Worm (Caenorhabditis elegans) whole organism, L1 larva: ENCODE results near the gene spp-4.
A peak's percentile ranks its signal among the peaks of the same experiment; 100 is the strongest.

Experiments
- F16B12.6 ChIP-seq: fragments of 150-350 bp; optimal IDR thresholded peaks from 2 replicates; lab custom pipeline; 2014; ENCODE audit warnings: missing biosample characterization, missing genetic modification characterization
- Y116A8C.19 ChIP-seq: sonication (generic microtip); optimal IDR thresholded peaks from 2 replicates; lab custom pipeline; 2016; ENCODE audit warnings: missing compliant biosample characterization, missing genetic modification characterization, borderline replicate concordance
- aha-1 ChIP-seq: fragments of 150-350 bp; optimal IDR thresholded peaks from 2 replicates; lab custom pipeline; 2014; ENCODE audit warnings: missing biosample characterization, missing genetic modification characterization
- alr-1 ChIP-seq: fragments of 200-800 bp; sonication (Bioruptor generic); optimal IDR thresholded peaks from 2 replicates; lab custom pipeline; 2018; ENCODE audit warnings: borderline replicate concordance, mild to moderate bottlenecking, missing genetic modification characterization, missing compliant biosample characterization
- blmp-1 ChIP-seq: fragments of 150-350 bp; optimal IDR thresholded peaks from 2 replicates; lab custom pipeline; 2014; ENCODE audit warnings: missing biosample characterization, missing genetic modification characterization
- ceh-8 ChIP-seq: fragments of 200-800 bp; sonication (Bioruptor generic); optimal IDR thresholded peaks from 2 replicates; lab custom pipeline; 2018; ENCODE audit warnings: mild to moderate bottlenecking, missing genetic modification characterization, moderate library complexity, missing compliant biosample characterization
- ceh-82 ChIP-seq, 3 experiments: fragments of 150-350 bp in 1 of 3; sonication (generic microtip) in 2 of 3; optimal IDR thresholded peaks; 2 replicates each; lab custom pipeline; 2014 to 2017; ENCODE audit warnings: missing biosample characterization in 3 of 3, missing genetic modification characterization in 3 of 3
- dpl-1 ChIP-seq, 3 experiments: fragments of 150-350 bp in 2 of 3; sonication (generic microtip) in 1 of 3; optimal IDR thresholded peaks; 2 replicates each; lab custom pipeline; 2014 to 2017; ENCODE audit warnings: missing biosample characterization in 3 of 3, missing genetic modification characterization in 3 of 3, missing genetic modification reagents in 3 of 3
- efl-1 ChIP-seq, 4 experiments: fragments of 150-350 bp; optimal IDR thresholded peaks in 3 of 4; peaks in 1 of 4; 1 replicate in 1 of 4; 2 replicates in 3 of 4; lab custom pipeline; 2014; ENCODE audit warnings: missing biosample characterization in 2 of 4, missing genetic modification characterization in 2 of 4, missing genetic modification reagents in 2 of 4
- efl-3 ChIP-seq: fragments of 200-800 bp; sonication (Bioruptor generic); optimal IDR thresholded peaks from 2 replicates; lab custom pipeline; 2018; ENCODE audit warnings: mild to moderate bottlenecking, missing genetic modification characterization, missing compliant biosample characterization
- egl-13 ChIP-seq: sonication (generic microtip); optimal IDR thresholded peaks from 2 replicates; lab custom pipeline; 2016; ENCODE audit warnings: missing genotype, missing genetic modification reagents, missing genetic modification characterization, missing compliant biosample characterization
- egl-27 ChIP-seq, 2 experiments: fragments of 150-350 bp in 1 of 2; sonication (generic microtip); optimal IDR thresholded peaks; 3 replicates each; lab custom pipeline; 2017 to 2018; ENCODE audit warnings: missing biosample characterization in 2 of 2, missing genetic modification characterization in 2 of 2, missing genetic modification reagents in 2 of 2
- elt-2 ChIP-seq: sonication (generic microtip); optimal IDR thresholded peaks from 2 replicates; lab custom pipeline; 2016; ENCODE audit warnings: missing genetic modification characterization, mild to moderate bottlenecking, inconsistent platforms, missing compliant biosample characterization, missing genetic modification reagents
- elt-3 ChIP-seq, 6 experiments: fragments of 150-350 bp in 1 of 6; sonication (generic microtip); optimal IDR thresholded peaks; 2 replicates each; lab custom pipeline; 2017 to 2018; ENCODE audit warnings: missing biosample characterization in 6 of 6, missing genetic modification characterization in 6 of 6, inconsistent platforms in 1 of 6
- ets-5 ChIP-seq: fragments of 200-800 bp; sonication (Bioruptor generic); IDR thresholded peaks from 2 replicates; pipeline ENCODE4 v1.3.6; 2022; ENCODE audit warnings: missing genetic modification characterization, missing compliant biosample characterization
- fkh-10 ChIP-seq: sonication (generic microtip); optimal IDR thresholded peaks from 2 replicates; lab custom pipeline; 2017; ENCODE audit warnings: missing biosample characterization, missing genetic modification reagents, missing genetic modification characterization
- fkh-4 ChIP-seq: sonication (generic microtip); optimal IDR thresholded peaks from 2 replicates; lab custom pipeline; 2016; ENCODE audit warnings: missing compliant biosample characterization, missing genetic modification characterization, borderline replicate concordance
- fos-1 ChIP-seq: fragments of 150-350 bp; optimal IDR thresholded peaks from 2 replicates; lab custom pipeline; 2014; ENCODE audit warnings: missing biosample characterization, missing genetic modification characterization
- grh-1 ChIP-seq: fragments of 200-800 bp; sonication (Bioruptor generic); IDR thresholded peaks from 2 replicates; pipeline ENCODE4 v1.3.6; 2022; ENCODE audit warnings: missing genetic modification reagents, missing genetic modification characterization, missing compliant biosample characterization
- hlh-17 ChIP-seq: fragments of 200-800 bp; sonication (Bioruptor generic); optimal IDR thresholded peaks from 2 replicates; lab custom pipeline; 2018; ENCODE audit warnings: missing genetic modification characterization, mild to moderate bottlenecking, missing compliant biosample characterization, moderate library complexity, borderline replicate concordance
- hpl-2 ChIP-seq: fragments of 150-350 bp; optimal IDR thresholded peaks from 2 replicates; lab custom pipeline; 2014; ENCODE audit warnings: missing biosample characterization, missing genetic modification reagents, missing genetic modification characterization
- irx-1 ChIP-seq: sonication (generic microtip); optimal IDR thresholded peaks from 2 replicates; lab custom pipeline; 2016; ENCODE audit warnings: missing genetic modification characterization, missing compliant biosample characterization
- lin-14 ChIP-seq: fragments of 200-800 bp; sonication (Bioruptor generic); optimal IDR thresholded peaks from 2 replicates; lab custom pipeline; 2018; ENCODE audit warnings: mild to moderate bottlenecking, missing genetic modification characterization, moderate library complexity, missing compliant biosample characterization
- lin-35 ChIP-seq, 2 experiments: fragments of 150-350 bp; optimal IDR thresholded peaks; 2 replicates each; lab custom pipeline; 2014; ENCODE audit warnings: missing biosample characterization in 2 of 2, missing genetic modification characterization in 2 of 2, missing genetic modification reagents in 2 of 2
- lin-39 ChIP-seq: fragments of 150-350 bp; optimal IDR thresholded peaks from 2 replicates; lab custom pipeline; 2014; ENCODE audit warnings: missing biosample characterization, missing genetic modification reagents, missing genetic modification characterization
- lir-3 ChIP-seq: sonication (generic microtip); optimal IDR thresholded peaks from 2 replicates; lab custom pipeline; 2016; ENCODE audit warnings: mild to moderate bottlenecking, missing genetic modification characterization, moderate library complexity, missing compliant biosample characterization; ENCODE audit not compliant: poor library complexity
- lsy-2 ChIP-seq, 2 experiments: fragments of 150-350 bp; optimal IDR thresholded peaks; 2 replicates each; lab custom pipeline; 2014; ENCODE audit warnings: missing biosample characterization in 2 of 2, missing genetic modification characterization in 2 of 2
- mef-2 ChIP-seq: fragments of 150-350 bp; optimal IDR thresholded peaks from 2 replicates; lab custom pipeline; 2014; ENCODE audit warnings: missing biosample characterization, missing genetic modification characterization
- mep-1 ChIP-seq: fragments of 150-350 bp; optimal IDR thresholded peaks from 2 replicates; lab custom pipeline; 2014; ENCODE audit warnings: missing biosample characterization, missing genetic modification characterization
- nhr-11 ChIP-seq: fragments of 150-350 bp; optimal IDR thresholded peaks from 2 replicates; lab custom pipeline; 2014; ENCODE audit warnings: missing biosample characterization, missing genetic modification characterization
- nhr-19 ChIP-seq: fragments of 200-800 bp; sonication (Bioruptor generic); conservative IDR thresholded peaks from 2 replicates; pipeline ENCODE4 v1.3.6; 2022; ENCODE audit warnings: missing genetic modification characterization, missing compliant biosample characterization
- nhr-237 ChIP-seq: fragments of 150-350 bp; optimal IDR thresholded peaks from 2 replicates; lab custom pipeline; 2014; ENCODE audit warnings: missing biosample characterization, missing genetic modification characterization
- nhr-47 ChIP-seq: sonication (generic microtip); optimal IDR thresholded peaks from 2 replicates; lab custom pipeline; 2016; ENCODE audit warnings: mild to moderate bottlenecking, missing genetic modification characterization, moderate library complexity, missing compliant biosample characterization
- nhr-85 ChIP-seq: sonication (generic microtip); peaks from one replicate; lab custom pipeline; 2016; ENCODE audit warnings: missing genetic modification characterization, inconsistent platforms, missing compliant biosample characterization
- nhr-90 ChIP-seq: sonication (generic microtip); optimal IDR thresholded peaks from 2 replicates; lab custom pipeline; 2016; ENCODE audit warnings: mild to moderate bottlenecking, missing genetic modification characterization, missing compliant biosample characterization; ENCODE audit not compliant: poor library complexity
- pax-3 ChIP-seq: fragments of 200-800 bp; sonication (Bioruptor generic); optimal IDR thresholded peaks from 2 replicates; lab custom pipeline; 2018; ENCODE audit warnings: mild to moderate bottlenecking, missing genetic modification characterization, moderate library complexity, missing compliant biosample characterization
- rnt-1 ChIP-seq: sonication (generic microtip); optimal IDR thresholded peaks from 2 replicates; lab custom pipeline; 2016; ENCODE audit warnings: mild to moderate bottlenecking, missing genetic modification characterization, moderate library complexity, missing compliant biosample characterization
- snpc-4 ChIP-seq: fragments of 150-350 bp; optimal IDR thresholded peaks from 2 replicates; lab custom pipeline; 2014; ENCODE audit warnings: missing biosample characterization, missing genetic modification characterization
- snu-23 ChIP-seq: sonication (generic microtip); optimal IDR thresholded peaks from 2 replicates; lab custom pipeline; 2016; ENCODE audit warnings: missing genetic modification characterization, missing compliant biosample characterization
- sox-4 ChIP-seq: sonication (generic microtip); optimal IDR thresholded peaks from 2 replicates; lab custom pipeline; 2016; ENCODE audit warnings: missing genetic modification characterization, missing compliant biosample characterization
- sptf-1 ChIP-seq: fragments of 150-350 bp; optimal IDR thresholded peaks from 2 replicates; lab custom pipeline; 2014; ENCODE audit warnings: missing biosample characterization, missing genetic modification characterization
- swsn-7 ChIP-seq: sonication (generic microtip); optimal IDR thresholded peaks from 2 replicates; lab custom pipeline; 2016; ENCODE audit warnings: missing genetic modification characterization, missing compliant biosample characterization
- unc-130 ChIP-seq: fragments of 150-350 bp; optimal IDR thresholded peaks from 2 replicates; lab custom pipeline; 2017; ENCODE audit warnings: missing biosample characterization, missing genetic modification characterization, inconsistent platforms
- unc-30 ChIP-seq: sonication (generic microtip); optimal IDR thresholded peaks from 2 replicates; lab custom pipeline; 2017; ENCODE audit warnings: missing biosample characterization, missing genetic modification characterization
- unc-62 ChIP-seq: fragments of 150-350 bp; optimal IDR thresholded peaks from 2 replicates; lab custom pipeline; 2014; ENCODE audit warnings: missing biosample characterization, missing genetic modification reagents, missing genetic modification characterization
- xbp-1 ChIP-seq: sonication (generic microtip); optimal IDR thresholded peaks from 2 replicates; lab custom pipeline; 2016; ENCODE audit warnings: missing genetic modification characterization, missing compliant biosample characterization
- zip-4 ChIP-seq: fragments of 200-800 bp; sonication (Bioruptor generic); optimal IDR thresholded peaks from 2 replicates; lab custom pipeline; 2018; ENCODE audit warnings: mild to moderate bottlenecking, missing genetic modification characterization, moderate library complexity, missing compliant biosample characterization

spp-4 gene

ce11 chrX:7340394-7340793 lies 21.8 kb upstream of the spp-4 start:
- TF ChIP-seq efl-1 (optimal IDR thresholded peaks at IDR 0.05; lab: Kevin White, UChicago) (peak; percentile 26 to 29), efl-1 (GFP tag; optimal IDR thresholded peaks at IDR 0.05 in 1 of 2; lab: Kevin White, UChicago) (peak; percentile 25 to 93), nhr-47 (tag; lab: Kevin White, UChicago) (no peak), egl-27 (tag; optimal IDR thresholded peaks at IDR 0.05; lab: Kevin White, UChicago) (no peak), swsn-7 (tag; lab: Kevin White, UChicago) (peak; percentile 24), ceh-82 (tag; optimal IDR thresholded peaks at IDR 0.05; lab: Kevin White, UChicago) (no peak), hpl-2 (no peak), nhr-85 (no peak), nhr-90 (tag; lab: Kevin White, UChicago) (no peak), hlh-17 (no peak), xbp-1 (tag; lab: Kevin White, UChicago) (peak; percentile 14), dpl-1 (GFP tag; optimal IDR thresholded peaks at IDR 0.05; lab: Kevin White, UChicago) (peak; percentile 2 to 42 (median 28)), lin-35 (GFP tag; optimal IDR thresholded peaks at IDR 0.05; lab: Kevin White, UChicago) (peak; percentile 12 to 50), zip-4 (GFP tag; lab: Kevin White, UChicago) (no peak), fkh-4 (tag; lab: Kevin White, UChicago) (no peak), F16B12.6 (tag; lab: Kevin White, UChicago) (peak; percentile 77), blmp-1 (tag; lab: Kevin White, UChicago) (peak; percentile 54), lin-14 (GFP tag; lab: Kevin White, UChicago) (peak; percentile 12), sptf-1 (tag; lab: Kevin White, UChicago) (no peak), elt-3 (tag; optimal IDR thresholded peaks at IDR 0.05; lab: Kevin White, UChicago) (peak in 1 of 6 experiments; percentile 3), grh-1 (no peak), ceh-8 (GFP tag; lab: Kevin White, UChicago) (no peak), fkh-10 (GFP tag; lab: Kevin White, UChicago) (no peak), snu-23 (GFP tag; lab: Kevin White, UChicago) (peak; percentile 12), mep-1 (tag; lab: Kevin White, UChicago) (peak; percentile 43), lsy-2 (tag; optimal IDR thresholded peaks at IDR 0.05; lab: Kevin White, UChicago) (peak in 1 of 2 experiments; percentile 10), ets-5 (GFP tag; lab: Robert Waterston, UW) (no peak)

- TF ChIP-seq snpc-4 (tag; lab: Kevin White, UChicago) (peak; percentile 65), xbp-1 (tag; lab: Kevin White, UChicago) (peak; percentile 98), fkh-4 (tag; lab: Kevin White, UChicago) (peak; percentile 71), mef-2 (tag; lab: Kevin White, UChicago) (peak; percentile 73), hlh-17 (no peak), efl-3 (GFP tag; lab: Kevin White, UChicago) (peak; percentile 4), nhr-237 (tag; lab: Kevin White, UChicago) (peak; percentile 75), Y116A8C.19 (tag; lab: Kevin White, UChicago) (no peak), egl-13 (tag; lab: Kevin White, UChicago) (peak; percentile 95), snu-23 (GFP tag; lab: Kevin White, UChicago) (peak; percentile 99), fkh-10 (GFP tag; lab: Kevin White, UChicago) (peak; percentile 88), blmp-1 (tag; lab: Kevin White, UChicago) (peak; percentile 59), sox-4 (peak; percentile 86), lir-3 (tag; lab: Kevin White, UChicago) (peak; percentile 80), egl-27 (tag; optimal IDR thresholded peaks at IDR 0.05; lab: Kevin White, UChicago) (peak; percentile 42 to 46), nhr-11 (tag; lab: Kevin White, UChicago) (peak; percentile 71), irx-1 (peak; percentile 95), unc-30 (tag; lab: Kevin White, UChicago) (no peak), nhr-19 (GFP tag; lab: Robert Waterston, UW) (peak; percentile 95), F16B12.6 (tag; lab: Kevin White, UChicago) (peak; percentile 94), swsn-7 (tag; lab: Kevin White, UChicago) (peak; percentile 98), lin-39 (tag; lab: Kevin White, UChicago) (peak; percentile 87), pax-3 (tag; lab: Kevin White, UChicago) (peak; percentile 83), efl-1 (optimal IDR thresholded peaks at IDR 0.05; lab: Kevin White, UChicago) (peak; percentile 81 to 85), efl-1 (GFP tag; optimal IDR thresholded peaks at IDR 0.05 in 1 of 2; lab: Kevin White, UChicago) (peak; percentile 67 to 97), alr-1 (no peak), unc-130 (peak; percentile 88), grh-1 (peak; percentile 89), rnt-1 (tag; lab: Kevin White, UChicago) (peak; percentile 94), aha-1 (peak; percentile 63), elt-2 (peak; percentile 89), fos-1 (tag; lab: Kevin White, UChicago) (peak; percentile 86), zip-4 (GFP tag; lab: Kevin White, UChicago) (peak; percentile 84), unc-62 (GFP tag; lab: Kevin White, UChicago) (no peak)
These were observed 15.8 kb upstream of the spp-4 start, which contains the start of gene epg-7 for ce11 chrX:7334302-7334724. epg-7 (plus strand) TSS chrX:7334714.
